Fruit fly (Drosophila melanogaster): ENCODE results near the gene Gyc88E.

Gyc88E gene

dm6 chr3R:15149772-15150512, at the start of gene Gyc88E:
Gene Gyc88E (plus strand): TSS chr3R:15150375.
- no peak for TF ChIP-seq CG17801 (GFP tag; optimal IDR thresholded peaks at IDR 0.05; ENCODE audit: partially characterized antibody)

dm6 chr3R:15110135-15110534, 40.0 kb upstream of the Gyc88E start:
- TF ChIP-seq CG17801 (GFP tag; optimal IDR thresholded peaks at IDR 0.05; ENCODE audit: partially characterized antibody): no peak

DNA sequence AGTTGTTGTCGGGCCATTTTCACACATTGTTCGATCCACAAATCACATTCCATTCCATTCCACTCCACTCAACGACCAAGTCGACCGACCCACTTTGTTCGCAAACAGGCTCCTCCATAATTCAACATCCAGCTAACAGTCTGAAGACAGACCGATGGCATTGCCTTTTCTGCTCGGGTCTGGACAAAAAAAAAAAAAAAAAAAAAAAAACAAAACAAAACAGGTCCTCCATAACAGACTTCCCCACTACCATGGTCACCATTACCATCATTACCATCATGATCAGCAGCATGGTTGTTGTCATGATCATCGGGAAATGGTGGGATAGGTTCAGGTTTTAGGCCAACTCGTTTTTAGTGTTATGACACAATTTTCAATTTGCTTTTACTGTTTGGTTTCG, 37.9 kb upstream of the Gyc88E start:
- no peak for TF ChIP-seq CG17801 (GFP tag; optimal IDR thresholded peaks at IDR 0.05; ENCODE audit: partially characterized antibody)

dm6 chr3R:15113584-15113983, 36.6 kb upstream of the Gyc88E start:
- no peak for TF ChIP-seq CG17801 (GFP tag; optimal IDR thresholded peaks at IDR 0.05; ENCODE audit: partially characterized antibody)

- peak; percentile 14 for TF ChIP-seq CG17801 (GFP tag; optimal IDR thresholded peaks at IDR 0.05; ENCODE audit: partially characterized antibody)
These were observed 35.5 kb upstream of the Gyc88E start for dm6 chr3R:15114465-15115228.

dm6 chr3R:15117765-15118164, 32.4 kb upstream of the Gyc88E start:
- TF ChIP-seq CG17801 (GFP tag; optimal IDR thresholded peaks at IDR 0.05; ENCODE audit: partially characterized antibody): no peak

DNA sequence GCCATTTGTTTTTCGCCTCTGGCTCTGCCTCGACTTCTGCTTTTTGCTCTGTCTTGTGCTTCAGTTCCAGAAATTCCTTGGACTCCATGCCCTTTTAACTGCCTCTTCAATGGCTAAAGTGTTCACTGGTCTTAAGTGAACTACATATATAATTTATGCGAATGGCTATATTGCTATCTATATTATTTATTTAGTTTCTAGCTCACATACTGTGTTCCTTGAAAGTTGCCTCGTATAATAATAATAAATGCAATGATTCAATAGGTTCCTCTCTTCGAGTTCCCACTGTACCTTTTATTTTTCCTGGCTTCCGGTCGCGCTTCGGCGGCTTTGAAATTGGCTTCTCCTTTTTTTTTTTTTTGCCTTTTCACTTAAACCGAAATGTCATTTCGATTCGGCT, 30.4 kb upstream of the Gyc88E start:
- no peak for TF ChIP-seq CG17801 (GFP tag; optimal IDR thresholded peaks at IDR 0.05; ENCODE audit: partially characterized antibody)

- no peak for TF ChIP-seq CG17801 (GFP tag; optimal IDR thresholded peaks at IDR 0.05; ENCODE audit: partially characterized antibody)
These were observed 28.4 kb upstream of the Gyc88E start for dm6 chr3R:15121599-15122394.

dm6 chr3R:15123036-15123715, 27.0 kb upstream of the Gyc88E start:
- TF ChIP-seq CG17801 (GFP tag; optimal IDR thresholded peaks at IDR 0.05; ENCODE audit: partially characterized antibody): no peak

DNA sequence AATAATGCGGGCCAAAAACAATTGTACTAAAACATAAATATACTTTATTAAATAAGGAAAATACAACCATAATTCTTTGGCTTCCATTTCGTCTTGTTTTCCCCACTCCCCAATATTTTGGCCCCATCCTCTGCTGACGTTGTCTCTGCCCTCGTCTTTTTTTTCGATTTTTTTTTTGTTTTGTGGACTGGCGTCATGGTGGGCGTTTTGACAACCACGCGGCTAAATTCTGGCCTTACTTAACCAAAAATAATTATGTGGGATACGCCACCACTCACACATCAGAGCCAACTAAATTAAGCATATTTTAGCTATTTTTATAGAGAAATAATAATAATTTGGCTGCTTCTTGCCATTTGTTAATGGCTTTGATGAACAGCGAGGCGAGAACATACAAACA, 25.6 kb upstream of the Gyc88E start:
- TF ChIP-seq CG17801 (GFP tag; optimal IDR thresholded peaks at IDR 0.05; ENCODE audit: partially characterized antibody): no peak

dm6 chr3R:15125796-15126195, 24.4 kb upstream of the Gyc88E start:
- no peak for TF ChIP-seq CG17801 (GFP tag; optimal IDR thresholded peaks at IDR 0.05; ENCODE audit: partially characterized antibody)

- no peak for TF ChIP-seq CG17801 (GFP tag; optimal IDR thresholded peaks at IDR 0.05; ENCODE audit: partially characterized antibody)
These were observed 22.1 kb upstream of the Gyc88E start for dm6 chr3R:15128060-15128459.

DNA sequence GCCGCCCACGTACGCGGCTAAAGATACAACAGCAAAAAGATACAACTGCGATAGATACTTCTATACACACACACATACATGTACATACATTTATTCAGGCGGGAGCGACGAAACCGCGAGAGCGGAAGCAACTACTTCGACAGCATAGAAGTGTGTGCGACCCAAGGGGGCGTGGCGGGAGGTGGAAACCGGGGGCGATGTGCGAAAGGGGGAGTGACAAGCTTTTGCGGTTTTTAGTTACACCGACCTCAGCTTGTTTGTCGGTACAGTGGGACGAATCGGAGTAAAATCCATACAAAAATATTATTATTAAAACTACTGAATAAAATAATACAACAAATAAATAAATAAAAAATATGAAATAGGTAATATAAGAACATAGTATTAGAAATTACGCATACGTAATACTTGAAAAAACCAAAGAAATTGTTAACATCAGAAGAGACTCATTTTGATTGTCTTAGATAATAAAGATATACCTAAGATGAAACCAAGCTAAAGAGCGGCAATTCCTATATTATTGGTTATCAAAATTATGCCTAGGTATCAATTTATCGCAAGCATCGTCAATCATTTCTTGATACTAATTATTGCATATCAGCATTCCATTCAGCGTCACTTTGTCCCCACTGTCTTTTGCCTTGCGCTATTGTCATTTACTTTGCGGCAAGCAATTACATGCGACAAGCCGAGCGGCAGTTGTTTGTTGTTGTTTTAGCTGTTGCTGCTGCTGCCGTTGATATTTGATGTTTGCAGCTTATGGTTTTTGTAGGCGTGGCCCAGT, 21.3 kb upstream of the Gyc88E start:
- TF ChIP-seq CG17801 (GFP tag; optimal IDR thresholded peaks at IDR 0.05; ENCODE audit: partially characterized antibody): no peak

DNA sequence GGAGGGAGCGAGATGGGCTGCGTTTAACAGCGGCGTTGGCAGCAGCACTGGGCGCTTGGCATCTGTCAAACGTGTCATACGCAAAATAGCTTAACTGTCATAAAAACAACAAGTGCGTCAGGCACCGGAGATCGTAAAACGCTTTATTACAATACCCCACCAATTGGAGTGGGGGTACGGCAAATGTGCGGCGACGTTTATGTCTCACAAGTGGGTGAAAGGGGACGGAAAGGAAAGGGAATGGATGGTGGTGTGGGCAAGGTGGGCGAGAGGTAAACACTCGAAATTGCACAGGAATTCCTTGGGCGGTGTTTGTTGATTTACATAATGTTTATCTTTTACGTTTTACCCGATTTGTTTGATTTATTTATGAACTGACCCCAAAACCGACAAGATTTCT, 20.2 kb upstream of the Gyc88E start:
- TF ChIP-seq CG17801 (GFP tag; optimal IDR thresholded peaks at IDR 0.05; ENCODE audit: partially characterized antibody): no peak
